Fruit fly (Drosophila melanogaster) whole organism, larva: ENCODE results near the gene CG14089.

Source experiments
- noc ChIP-seq: fragments of 200-800 bp; sonication (Bioruptor generic); optimal IDR thresholded peaks from 3 replicates; lab custom pipeline; 2019; ENCODE audit warnings: missing biosample characterization, mild to moderate bottlenecking, missing genetic modification characterization, moderate library complexity

Gene CG14089

dm6 chr3L:19234922-19235702 is 45.5 kb downstream of the CG14089 start, which contains the start of gene fz2:
fz2 (minus strand) TSS chr3L:19235373.
- no peak for TF ChIP-seq noc (tag; lab: Kevin White, UChicago)

- no peak for TF ChIP-seq noc (tag; lab: Kevin White, UChicago)
These were observed 46.5 kb downstream of the CG14089 start for dm6 chr3L:19233798-19234781.

- TF ChIP-seq noc (tag; lab: Kevin White, UChicago) = no peak
These were observed 49.0 kb downstream of the CG14089 start for dm6 chr3L:19231608-19232007.

DNA sequence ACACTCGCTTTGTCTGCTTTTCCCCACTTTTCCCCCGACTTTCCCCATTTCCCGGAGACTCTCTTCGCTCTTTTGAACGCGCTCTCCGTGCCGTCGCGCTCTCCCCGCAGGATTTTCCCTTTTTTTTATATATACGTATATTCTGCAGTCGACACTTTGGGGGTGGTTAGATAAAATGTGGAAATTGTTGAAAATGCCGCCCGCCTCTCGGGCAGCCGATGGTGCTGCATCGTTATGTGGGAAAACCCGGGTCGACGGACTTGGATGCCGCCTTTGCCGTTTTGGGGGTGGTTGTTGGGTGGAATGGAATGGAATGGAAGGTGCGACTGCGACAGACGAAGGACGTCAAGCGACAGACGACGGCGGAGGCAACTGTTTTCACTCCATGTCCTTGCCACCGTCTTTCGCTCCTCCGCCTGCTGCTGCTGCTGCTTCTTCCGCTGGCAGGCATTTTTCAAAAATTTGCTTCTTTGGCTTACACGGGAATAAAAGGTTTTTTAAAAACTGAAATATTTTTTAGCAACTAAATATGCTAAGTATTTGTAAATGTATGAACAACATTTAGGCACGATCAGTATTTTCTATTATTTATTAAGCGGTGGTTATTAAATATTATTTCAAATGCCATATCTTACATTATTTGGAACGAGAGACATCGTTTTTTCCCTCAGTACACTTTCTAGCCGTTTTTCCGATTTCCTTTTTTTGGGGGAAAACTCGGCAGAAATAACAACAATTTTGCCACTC is 49.6 kb downstream of the CG14089 start:
- no peak for TF ChIP-seq noc (tag; lab: Kevin White, UChicago)
